Worm (Caenorhabditis elegans): Measurements from ENCODE around the gene rps-12.

ce11 chrIII:5639893-5640292, 39.2 kb upstream of the rps-12 start:
- no peak for TF ChIP-seq him-1 (tag; optimal IDR thresholded peaks at IDR 0.05)
- no peak for TF ChIP-seq dao-5 (tag; optimal IDR thresholded peaks at IDR 0.05)
- no peak for TF ChIP-seq W03F9.2 (tag; optimal IDR thresholded peaks at IDR 0.05)
